Worm (Caenorhabditis elegans): ENCODE data around the gene ZK813.6.

- no peak for TF ChIP-seq elt-1 (tag; optimal IDR thresholded peaks at IDR 0.05)
- TF ChIP-seq ztf-11 (tag; optimal IDR thresholded peaks at IDR 0.05): no peak
Measured at ce11 chrX:3446011-3446410, 21.4 kb downstream of the ZK813.6 start, which contains the start of gene ZK813.1.

All from whole organism, L3 larva.